Fruit fly (Drosophila melanogaster): ENCODE data around the gene Alg14.

The Alg14 gene

DNA sequence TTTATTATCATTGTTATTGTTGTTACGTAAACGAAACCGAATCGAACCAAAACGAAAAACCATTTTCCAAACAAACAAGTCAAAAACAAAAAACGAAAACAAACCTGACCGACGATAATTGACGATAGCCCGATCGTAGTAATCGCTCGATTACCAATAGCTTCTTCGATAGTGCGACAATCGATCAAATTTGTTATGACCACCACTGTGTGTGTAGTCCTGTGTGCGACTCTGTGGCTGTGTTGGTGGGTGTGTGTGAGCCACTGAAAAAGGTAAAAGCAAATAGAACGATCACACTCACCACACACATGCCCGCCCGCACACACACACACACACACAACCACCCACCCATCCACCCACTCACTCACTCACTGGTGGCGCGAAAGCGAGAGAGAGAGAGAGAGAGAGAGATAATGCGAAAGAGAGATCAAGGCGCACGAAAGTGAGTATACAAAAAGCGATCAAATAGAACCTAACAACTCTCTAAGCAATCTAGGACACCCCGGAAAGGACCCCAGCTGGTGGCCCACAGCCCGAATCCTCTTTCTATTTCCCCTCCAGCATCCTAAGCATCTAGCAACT is 12.6 kb downstream of the Alg14 start (continued):
- TF ChIP-seq Aef1 (GFP tag; IDR thresholded peaks at IDR 0.05) (no peak), CG3847 (GFP tag; IDR thresholded peaks at IDR 0.05) (no peak), CG11247 (GFP tag; IDR thresholded peaks at IDR 0.05) (no peak), CG16813 (GFP tag; IDR thresholded peaks at IDR 0.05; ENCODE audit: partially characterized antibody) (peak; percentile 71), Kr (GFP tag; optimal IDR thresholded peaks at IDR 0.05) (no peak), mam (GFP tag; optimal IDR thresholded peaks at IDR 0.05) (no peak), CG18011 (GFP tag; optimal IDR thresholded peaks at IDR 0.05) (peak; percentile 3), ab (GFP tag; optimal IDR thresholded peaks at IDR 0.05) (no peak), Gsc (GFP tag; IDR thresholded peaks at IDR 0.05) (no peak), abd-A (tag; optimal IDR thresholded peaks at IDR 0.05) (no peak), YL-1 (GFP tag; optimal IDR thresholded peaks at IDR 0.05) (no peak), sim (GFP tag; IDR thresholded peaks at IDR 0.05) (no peak), CG1832 (GFP tag; optimal IDR thresholded peaks at IDR 0.05) (peak; percentile 60), D19A (tag; optimal IDR thresholded peaks at IDR 0.05) (no peak), CG7928 (GFP tag; optimal IDR thresholded peaks at IDR 0.05) (no peak), ham (GFP tag; IDR thresholded peaks at IDR 0.05) (no peak), Taf1 (GFP tag; IDR thresholded peaks at IDR 0.05) (no peak), CG1233 (GFP tag; optimal IDR thresholded peaks at IDR 0.05) (no peak), CG16815 (GFP tag; optimal IDR thresholded peaks at IDR 0.05) (no peak), Mes4 (GFP tag; optimal IDR thresholded peaks at IDR 0.05) (no peak), dimm (GFP tag; IDR thresholded peaks at IDR 0.05) (no peak), HLH54F (GFP tag; optimal IDR thresholded peaks at IDR 0.05) (no peak), kah (GFP tag; optimal IDR thresholded peaks at IDR 0.05) (no peak), fd64A (GFP tag; optimal IDR thresholded peaks at IDR 0.05) (no peak), wor (GFP tag; IDR thresholded peaks at IDR 0.05) (no peak), gcm2 (GFP tag; optimal IDR thresholded peaks at IDR 0.05) (no peak), dysf (GFP tag; IDR thresholded peaks at IDR 0.05) (no peak), CG32532 (GFP tag; IDR thresholded peaks at IDR 0.05) (no peak), hb (GFP tag; IDR thresholded peaks at IDR 0.05; ENCODE audit: partially characterized antibody) (peak; percentile 64; the same call in 1 of the 3 replicates), lab (GFP tag; optimal IDR thresholded peaks at IDR 0.05) (no peak), Hmx (GFP tag; optimal IDR thresholded peaks at IDR 0.05) (no peak), zen2 (GFP tag; IDR thresholded peaks at IDR 0.05; ENCODE audit: partially characterized antibody) (no peak), Rfx (GFP tag; IDR thresholded peaks at IDR 0.05) (no peak), Pdp1 (GFP tag; optimal IDR thresholded peaks at IDR 0.05) (peak in 1 of 2 experiments; percentile 29), CG12155 (GFP tag; optimal IDR thresholded peaks at IDR 0.05) (no peak), gro (GFP tag; optimal IDR thresholded peaks at IDR 0.05) (no peak), Hmr (GFP tag; optimal IDR thresholded peaks at IDR 0.05) (no peak), ci (GFP tag; IDR thresholded peaks at IDR 0.05) (no peak), CG17568 (GFP tag; optimal IDR thresholded peaks at IDR 0.05) (no peak), CG8359 (GFP tag; optimal IDR thresholded peaks at IDR 0.05; ENCODE audit: borderline replicate concordance) (no peak), CG15696 (tag; optimal IDR thresholded peaks at IDR 0.05) (no peak), CkIIα-i1 (GFP tag; IDR thresholded peaks at IDR 0.05) (no peak), Opbp (GFP tag; IDR thresholded peaks at IDR 0.05; ENCODE audit: partially characterized antibody) (peak; percentile 70; the same call in 2 of the 3 replicates), org-1 (GFP tag; optimal IDR thresholded peaks at IDR 0.05) (no peak), CG10543 (GFP tag; optimal IDR thresholded peaks at IDR 0.05) (no peak), z (GFP tag; IDR thresholded peaks at IDR 0.05) (no peak), cg (GFP tag; optimal IDR thresholded peaks at IDR 0.05) (peak; percentile 80), CG1792 (GFP tag; optimal IDR thresholded peaks at IDR 0.05) (no peak), Nf-YC (tag; optimal IDR thresholded peaks at IDR 0.05) (no peak), unc-4 (GFP tag; IDR thresholded peaks at IDR 0.05; ENCODE audit: partially characterized antibody) (0 out of 2 replicates have a peak, but pooled peaks have one; percentile 40), dan (GFP tag; IDR thresholded peaks at IDR 0.05) (no peak)
